Worm (Caenorhabditis elegans) whole organism, young adult: ENCODE data around the gene lgc-46.

Experiments
- B0261.1 ChIP-seq: sonication (generic microtip); optimal IDR thresholded peaks from 2 replicates; lab custom pipeline; 2016; ENCODE audit warnings: mild to moderate bottlenecking, missing genetic modification characterization, moderate library complexity, missing compliant biosample characterization
- C06A6.2 ChIP-seq: fragments of 200-800 bp; sonication (Bioruptor generic); conservative IDR thresholded peaks from 2 replicates; pipeline ENCODE4 v1.3.6; 2022; ENCODE audit warnings: missing genetic modification characterization, missing compliant biosample characterization
- F23B12.7 ChIP-seq: sonication (generic microtip); optimal IDR thresholded peaks from 2 replicates; lab custom pipeline; 2017; ENCODE audit warnings: missing genetic modification characterization, mild to moderate bottlenecking, missing compliant biosample characterization, antibody characterized with exemption, moderate library complexity; ENCODE audit not compliant: insufficient read depth
- F33H1.4 ChIP-seq: fragments of 200-800 bp; sonication (Bioruptor generic); IDR thresholded peaks from 2 replicates; pipeline ENCODE4 v1.3.6; 2022; ENCODE audit warnings: missing genetic modification reagents, missing genetic modification characterization, missing compliant biosample characterization
- F49E8.2 ChIP-seq: sonication (generic microtip); optimal IDR thresholded peaks from 3 replicates; lab custom pipeline; 2017; ENCODE audit warnings: missing genetic modification characterization, mild to moderate bottlenecking, missing compliant biosample characterization, antibody characterized with exemption, moderate library complexity; ENCODE audit not compliant: insufficient read depth
- F55B11.4 ChIP-seq: sonication (generic microtip); optimal IDR thresholded peaks from 2 replicates; lab custom pipeline; 2016; ENCODE audit warnings: missing compliant biosample characterization, missing genetic modification characterization, borderline replicate concordance; ENCODE audit not compliant: insufficient read depth
- K12H6.12 ChIP-seq: fragments of 200-800 bp; sonication (Bioruptor generic); optimal IDR thresholded peaks from 2 replicates; lab custom pipeline; 2018; ENCODE audit warnings: mild to moderate bottlenecking, missing genetic modification characterization, missing compliant biosample characterization
- T07F8.4 ChIP-seq: sonication (generic microtip); optimal IDR thresholded peaks from 2 replicates; lab custom pipeline; 2016; ENCODE audit warnings: mild to moderate bottlenecking, missing genetic modification characterization, moderate library complexity, missing compliant biosample characterization
- T26A5.8 ChIP-seq: sonication (generic microtip); optimal IDR thresholded peaks from 2 replicates; lab custom pipeline; 2016; ENCODE audit warnings: missing genetic modification characterization, missing compliant biosample characterization
- Y53G8AR.9 ChIP-seq: fragments of 200-800 bp; sonication (Bioruptor generic); conservative IDR thresholded peaks from 2 replicates; pipeline ENCODE4 v1.3.6; 2022; ENCODE audit warnings: missing genetic modification reagents, missing genetic modification characterization, missing compliant biosample characterization
- aptf-3 ChIP-seq: fragments of 200-800 bp; sonication (Bioruptor generic); IDR thresholded peaks from 2 replicates; pipeline ENCODE4 v1.3.6; 2022; ENCODE audit warnings: missing genetic modification characterization, missing compliant biosample characterization
- atf-7 ChIP-seq: sonication (generic microtip); optimal IDR thresholded peaks from 2 replicates; lab custom pipeline; 2017; ENCODE audit warnings: mild to moderate bottlenecking, missing genetic modification characterization, missing compliant biosample characterization
- attf-6 ChIP-seq: fragments of 200-800 bp; sonication (Bioruptor generic); IDR thresholded peaks from 2 replicates; pipeline ENCODE4 v1.3.6; 2022; ENCODE audit warnings: missing genetic modification reagents, missing genetic modification characterization, missing compliant biosample characterization
- bed-1 ChIP-seq: fragments of 200-800 bp; sonication (Bioruptor generic); IDR thresholded peaks from 2 replicates; pipeline ENCODE4 v1.3.6; 2022; ENCODE audit warnings: missing genetic modification reagents, missing genetic modification characterization, missing compliant biosample characterization
- bed-2 ChIP-seq: fragments of 200-800 bp; sonication (Bioruptor generic); IDR thresholded peaks from 2 replicates; pipeline ENCODE4 v1.3.6; 2022; ENCODE audit warnings: missing genetic modification reagents, missing genetic modification characterization, missing compliant biosample characterization
- cebp-1 ChIP-seq, 2 experiments: fragments of 200-800 bp in 1 of 2; sonication (Bioruptor generic) in 1 of 2; sonication (generic microtip) in 1 of 2; IDR thresholded peaks in 1 of 2; optimal IDR thresholded peaks in 1 of 2; 2 replicates each; pipeline versions ENCODE4 v1.3.6 to Lab custom; 2017 to 2022; ENCODE audit warnings: missing compliant biosample characterization in 2 of 2, missing genetic modification characterization in 2 of 2, mild to moderate bottlenecking in 1 of 2, missing genetic modification reagents in 1 of 2, moderate library complexity in 1 of 2
- ceh-40 ChIP-seq: fragments of 200-800 bp; sonication (Bioruptor generic); IDR thresholded peaks from 2 replicates; pipeline ENCODE4 v1.3.6; 2022; ENCODE audit warnings: missing genetic modification characterization, missing compliant biosample characterization
- chd-7 ChIP-seq: sonication (generic microtip); optimal IDR thresholded peaks from 2 replicates; lab custom pipeline; 2016; ENCODE audit warnings: mild to moderate bottlenecking, missing genetic modification characterization, moderate library complexity, missing compliant biosample characterization
- dox-1 ChIP-seq: fragments of 200-800 bp; sonication (Bioruptor generic); IDR thresholded peaks from 2 replicates; pipeline ENCODE4 v1.3.6; 2022; ENCODE audit warnings: missing genetic modification reagents, missing genetic modification characterization, missing compliant biosample characterization
- dpff-1 ChIP-seq: sonication (generic microtip); optimal IDR thresholded peaks from 2 replicates; lab custom pipeline; 2017; ENCODE audit warnings: mild to moderate bottlenecking, missing genetic modification characterization, missing compliant biosample characterization
- dpl-1 ChIP-seq: fragments of 150-350 bp; optimal IDR thresholded peaks from 2 replicates; lab custom pipeline; 2014; ENCODE audit warnings: missing biosample characterization, missing genetic modification reagents, missing genetic modification characterization
- egl-18 ChIP-seq: fragments of 200-800 bp; sonication (Bioruptor generic); IDR thresholded peaks from 2 replicates; pipeline ENCODE4 v1.3.6; 2022; ENCODE audit warnings: missing genetic modification reagents, missing genetic modification characterization, missing compliant biosample characterization
- gei-17 ChIP-seq: fragments of 200-800 bp; sonication (Bioruptor generic); optimal IDR thresholded peaks from 2 replicates; lab custom pipeline; 2018; ENCODE audit warnings: mild to moderate bottlenecking, missing genetic modification characterization, missing compliant biosample characterization
- hmg-20 ChIP-seq: fragments of 200-800 bp; sonication (Bioruptor generic); IDR thresholded peaks from 2 replicates; pipeline ENCODE4 v1.3.6; 2022; ENCODE audit warnings: missing genetic modification reagents, missing genetic modification characterization, missing compliant biosample characterization
- lin-26 ChIP-seq: fragments of 200-800 bp; sonication (Bioruptor generic); IDR thresholded peaks from 2 replicates; pipeline ENCODE4 v1.3.6; 2022; ENCODE audit warnings: missing genetic modification reagents, missing genetic modification characterization, missing compliant biosample characterization
- lin-40 ChIP-seq: sonication (generic microtip); optimal IDR thresholded peaks from 2 replicates; lab custom pipeline; 2016; ENCODE audit warnings: missing genetic modification characterization, mild to moderate bottlenecking, missing compliant biosample characterization, missing genotype, missing genetic modification reagents
- lin-54 ChIP-seq: fragments of 200-800 bp; sonication (Bioruptor generic); optimal IDR thresholded peaks from 2 replicates; lab custom pipeline; 2018; ENCODE audit warnings: mild to moderate bottlenecking, missing genetic modification characterization, missing compliant biosample characterization
- madf-6 ChIP-seq: fragments of 200-800 bp; sonication (Bioruptor generic); IDR thresholded peaks from 2 replicates; pipeline ENCODE4 v1.3.6; 2022; ENCODE audit warnings: missing genetic modification reagents, missing genetic modification characterization, missing compliant biosample characterization
- madf-8 ChIP-seq: fragments of 200-800 bp; sonication (Bioruptor generic); conservative IDR thresholded peaks from 2 replicates; pipeline ENCODE4 v1.3.6; 2022; ENCODE audit warnings: missing genetic modification reagents, missing genetic modification characterization, missing compliant biosample characterization
- mcd-1 ChIP-seq: fragments of 200-800 bp; sonication (Bioruptor generic); IDR thresholded peaks from 2 replicates; pipeline ENCODE4 v1.3.6; 2022; ENCODE audit warnings: missing genetic modification reagents, missing genetic modification characterization, missing compliant biosample characterization
- nfya-1 ChIP-seq: sonication (generic microtip); optimal IDR thresholded peaks from 2 replicates; lab custom pipeline; 2017; ENCODE audit warnings: antibody characterized with exemption, missing compliant biosample characterization, missing genetic modification characterization, borderline replicate concordance; ENCODE audit not compliant: insufficient read depth
- nhr-27 ChIP-seq: fragments of 200-800 bp; sonication (Bioruptor generic); optimal IDR thresholded peaks from 2 replicates; lab custom pipeline; 2018; ENCODE audit warnings: mild to moderate bottlenecking, missing genetic modification characterization, moderate library complexity, missing compliant biosample characterization
- pbrm-1 ChIP-seq: fragments of 200-800 bp; sonication (Bioruptor generic); IDR thresholded peaks from 2 replicates; pipeline ENCODE4 v1.3.6; 2022; ENCODE audit warnings: missing genetic modification reagents, missing genetic modification characterization, missing compliant biosample characterization
- rcor-1 ChIP-seq: fragments of 200-800 bp; sonication (Bioruptor generic); IDR thresholded peaks from 2 replicates; pipeline ENCODE4 v1.3.6; 2022; ENCODE audit warnings: missing genetic modification reagents, missing genetic modification characterization, missing compliant biosample characterization
- rpc-1 ChIP-seq, 2 experiments: fragments of 150-350 bp in 1 of 2; sonication (generic microtip) in 1 of 2; optimal IDR thresholded peaks; 2 replicates each; lab custom pipeline; 2014 to 2018; ENCODE audit warnings: missing biosample characterization in 1 of 2, missing genetic modification characterization in 1 of 2, missing genetic modification reagents in 1 of 2, missing genotype in 1 of 2
- sea-2 ChIP-seq: fragments of 200-800 bp; sonication (Bioruptor generic); IDR thresholded peaks from 2 replicates; pipeline ENCODE4 v1.3.6; 2022; ENCODE audit warnings: missing genetic modification characterization, missing compliant biosample characterization
- snpc-1.3 ChIP-seq: sonication (generic microtip); optimal IDR thresholded peaks from 2 replicates; lab custom pipeline; 2017; ENCODE audit warnings: missing genetic modification characterization, mild to moderate bottlenecking, missing compliant biosample characterization, antibody characterized with exemption, moderate library complexity, missing genotype, missing genetic modification reagents; ENCODE audit not compliant: insufficient read depth
- snpc-4 ChIP-seq, 5 experiments: fragments of 150-350 bp in 1 of 5; sonication (generic microtip) in 4 of 5; optimal IDR thresholded peaks; 2 replicates each; lab custom pipeline; 2014 to 2018; ENCODE audit warnings: missing genetic modification characterization in 5 of 5, missing biosample characterization in 3 of 5, antibody characterized with exemption in 2 of 5, mild to moderate bottlenecking in 2 of 5, missing compliant biosample characterization in 2 of 5, missing genotype in 2 of 5, moderate library complexity in 2 of 5, missing genetic modification reagents in 1 of 5
- tbp1 ChIP-seq: fragments of 200-800 bp; sonication (Bioruptor generic); optimal IDR thresholded peaks from 2 replicates; lab custom pipeline; 2018; ENCODE audit warnings: mild to moderate bottlenecking, missing genetic modification characterization, missing compliant biosample characterization
- zfh-2 ChIP-seq: fragments of 200-800 bp; sonication (Bioruptor generic); conservative IDR thresholded peaks from 2 replicates; pipeline ENCODE4 v1.3.6; 2022; ENCODE audit warnings: missing genetic modification reagents, missing genetic modification characterization, missing compliant biosample characterization
- ztf-22 ChIP-seq: fragments of 200-800 bp; sonication (Bioruptor generic); optimal IDR thresholded peaks from 2 replicates; lab custom pipeline; 2018; ENCODE audit warnings: mild to moderate bottlenecking, missing genetic modification characterization, moderate library complexity, missing compliant biosample characterization
- ztf-25 ChIP-seq: fragments of 200-800 bp; sonication (Bioruptor generic); IDR thresholded peaks from 2 replicates; pipeline ENCODE4 v1.3.6; 2022; ENCODE audit warnings: missing genetic modification reagents, missing genetic modification characterization, missing compliant biosample characterization
- ztf-28 ChIP-seq: fragments of 200-800 bp; sonication (Bioruptor generic); IDR thresholded peaks from 2 replicates; pipeline ENCODE4 v1.3.6; 2022; ENCODE audit warnings: missing genetic modification reagents, missing genetic modification characterization, missing compliant biosample characterization
- ztf-6 ChIP-seq: fragments of 200-800 bp; sonication (Bioruptor generic); IDR thresholded peaks from 2 replicates; pipeline ENCODE4 v1.3.6; 2022; ENCODE audit warnings: missing genetic modification reagents, missing genetic modification characterization, missing compliant biosample characterization

Gene lgc-46

ce11 chrIII:1122239-1122638 lies 13.6 kb downstream of the lgc-46 start (continued):
- TF ChIP-seq F23B12.7 (tag; lab: Kevin White, UChicago) (peak; percentile 60), bed-2 (GFP tag; lab: Robert Waterston, UW) (0 out of 2 replicates have a peak, but pooled peaks have one; percentile 51), bed-1 (GFP tag; lab: Robert Waterston, UW) (no peak), tbp1 (peak; percentile 94), T26A5.8 (no peak), sea-2 (GFP tag; lab: Robert Waterston, UW) (no peak), lin-26 (GFP tag; lab: Robert Waterston, UW) (peak; percentile 47; the same call in 1 of the 2 replicates), snpc-4 (GFP tag; optimal IDR thresholded peaks at IDR 0.05; lab: Kevin White, UChicago) (peak; percentile 50), snpc-4 (tag; optimal IDR thresholded peaks at IDR 0.05; lab: Kevin White, UChicago) (peak in 1 of 4 experiments; percentile 15), zfh-2 (GFP tag; lab: Robert Waterston, UW) (peak; percentile 53), lin-54 (GFP tag; lab: Kevin White, UChicago) (peak; percentile 48), gei-17 (no peak), ceh-40 (GFP tag; lab: Robert Waterston, UW) (no peak), C06A6.2 (GFP tag; lab: Robert Waterston, UW) (no peak), rpc-1 (optimal IDR thresholded peaks at IDR 0.05; lab: Kevin White, UChicago) (peak; percentile 72), rpc-1 (tag; optimal IDR thresholded peaks at IDR 0.05; lab: Kevin White, UChicago) (peak; percentile 81), Y53G8AR.9 (no peak), mcd-1 (GFP tag; lab: Robert Waterston, UW) (peak; percentile 48; the same call in 1 of the 2 replicates), B0261.1 (tag; lab: Kevin White, UChicago) (peak; percentile 77), dpl-1 (GFP tag; lab: Kevin White, UChicago) (no peak), madf-6 (GFP tag; lab: Robert Waterston, UW) (no peak), nhr-27 (tag; lab: Kevin White, UChicago) (no peak), ztf-25 (0 out of 2 replicates have a peak, but pooled peaks have one; percentile 61), madf-8 (GFP tag; lab: Robert Waterston, UW) (no peak), F33H1.4 (peak; percentile 33; the same call in 1 of the 2 replicates), nfya-1 (tag; lab: Kevin White, UChicago) (no peak), aptf-3 (GFP tag; lab: Robert Waterston, UW) (0 out of 2 replicates have a peak, but pooled peaks have one; percentile 48), ztf-22 (no peak), dox-1 (GFP tag; lab: Robert Waterston, UW) (peak; percentile 54; the same call in 1 of the 2 replicates), T07F8.4 (tag; lab: Kevin White, UChicago) (peak; percentile 13), chd-7 (tag; lab: Kevin White, UChicago) (peak; percentile 8), ztf-6 (peak; percentile 69; the same call in 1 of the 2 replicates), lin-40 (tag; lab: Kevin White, UChicago) (peak; percentile 39), snpc-1.3 (tag; lab: Kevin White, UChicago) (peak; percentile 20), egl-18 (GFP tag; lab: Robert Waterston, UW) (no peak), atf-7 (peak; percentile 20), F49E8.2 (tag; lab: Kevin White, UChicago) (peak; percentile 3), pbrm-1 (GFP tag; lab: Robert Waterston, UW) (peak; percentile 64; the same call in 1 of the 2 replicates), rcor-1 (0 out of 2 replicates have a peak, but pooled peaks have one; percentile 24), F55B11.4 (tag; lab: Kevin White, UChicago) (no peak), hmg-20 (GFP tag; lab: Robert Waterston, UW) (no peak), dpff-1 (tag; lab: Kevin White, UChicago) (no peak), ztf-28 (GFP tag; lab: Robert Waterston, UW) (no peak), attf-6 (no peak), cebp-1 (GFP tag; IDR thresholded peaks at IDR 0.05; lab: Robert Waterston, UW) (0 out of 2 replicates have a peak, but pooled peaks have one; percentile 10), cebp-1 (tag; optimal IDR thresholded peaks at IDR 0.05; lab: Kevin White, UChicago) (peak; percentile 56), K12H6.12 (no peak)
